Worm (Caenorhabditis elegans) whole organism, L4 larva: Measurements from ENCODE around the gene atgp-2.
A peak's percentile ranks its signal among the peaks of the same experiment; 100 is the strongest.

Source experiments
- F37D6.2 ChIP-seq: sonication (generic microtip); optimal IDR thresholded peaks from 2 replicates; lab custom pipeline; 2016; ENCODE audit warnings: mild to moderate bottlenecking, missing genetic modification characterization, missing compliant biosample characterization
- F44E2.7 ChIP-seq: fragments of 200-800 bp; sonication (Bioruptor generic); IDR thresholded peaks from 2 replicates; pipeline ENCODE4 v2.1.2; 2022; ENCODE audit warnings: missing genetic modification characterization, missing compliant biosample characterization
- aha-1 ChIP-seq: fragments of 150-350 bp; peaks from one replicate; lab custom pipeline; 2014; ENCODE audit warnings: missing biosample characterization, missing genetic modification characterization
- arid-1 ChIP-seq: fragments of 200-800 bp; sonication (Bioruptor generic); conservative IDR thresholded peaks from 2 replicates; pipeline ENCODE4 v1.3.6; 2022; ENCODE audit warnings: missing genetic modification reagents, missing genetic modification characterization, missing compliant biosample characterization
- ceh-20 ChIP-seq: fragments of 200-800 bp; sonication (Bioruptor generic); IDR thresholded peaks from 2 replicates; pipeline ENCODE4 v1.3.6; 2022; ENCODE audit warnings: missing genetic modification reagents, missing genetic modification characterization, missing compliant biosample characterization
- ceh-28 ChIP-seq: fragments of 150-350 bp; optimal IDR thresholded peaks from 2 replicates; lab custom pipeline; 2014; ENCODE audit warnings: missing biosample characterization, missing genetic modification reagents, missing genetic modification characterization
- ceh-82 ChIP-seq: sonication (generic microtip); optimal IDR thresholded peaks from 2 replicates; lab custom pipeline; 2017; ENCODE audit warnings: missing biosample characterization, missing genetic modification characterization
- ces-1 ChIP-seq: fragments of 150-350 bp; sonication (generic microtip); optimal IDR thresholded peaks from 4 replicates; lab custom pipeline; 2014; ENCODE audit warnings: missing biosample characterization, missing genetic modification reagents, missing genetic modification characterization
- daf-12 ChIP-seq: fragments of 150-350 bp; optimal IDR thresholded peaks from 2 replicates; lab custom pipeline; 2014; ENCODE audit warnings: missing biosample characterization, missing genetic modification reagents, missing genetic modification characterization
- daf-16 ChIP-seq, 3 experiments: sonication (generic microtip); optimal IDR thresholded peaks; 2 replicates each; lab custom pipeline; 2016 to 2017; ENCODE audit warnings: missing genetic modification characterization in 3 of 3, missing genetic modification reagents in 3 of 3, mild to moderate bottlenecking in 2 of 3, missing compliant biosample characterization in 2 of 3, missing biosample characterization in 1 of 3, moderate library complexity in 1 of 3
- dmd-8 ChIP-seq: fragments of 200-800 bp; sonication (Bioruptor generic); IDR thresholded peaks from 2 replicates; pipeline ENCODE4 v1.3.6; 2022; ENCODE audit warnings: missing genetic modification characterization, missing compliant biosample characterization
- egl-43 ChIP-seq: fragments of 200-800 bp; sonication (Bioruptor generic); IDR thresholded peaks from 2 replicates; pipeline ENCODE4 v1.3.6; 2022; ENCODE audit warnings: missing genetic modification reagents, missing genetic modification characterization, missing compliant biosample characterization
- fos-1 ChIP-seq: fragments of 150-350 bp; optimal IDR thresholded peaks from 2 replicates; lab custom pipeline; 2014; ENCODE audit warnings: missing biosample characterization, missing genetic modification characterization
- hlh-11 ChIP-seq: fragments of 200-800 bp; sonication (Bioruptor generic); optimal IDR thresholded peaks from 2 replicates; lab custom pipeline; 2018; ENCODE audit warnings: mild to moderate bottlenecking, missing genetic modification characterization, missing compliant biosample characterization
- lim-7 ChIP-seq: fragments of 200-800 bp; sonication (Bioruptor generic); IDR thresholded peaks from 2 replicates; pipeline ENCODE4 v1.3.6; 2022; ENCODE audit warnings: missing genetic modification characterization, missing compliant biosample characterization
- lsy-2 ChIP-seq, 2 experiments: fragments of 150-350 bp in 1 of 2; sonication (generic microtip) in 1 of 2; optimal IDR thresholded peaks; 2 replicates each; lab custom pipeline; 2014 to 2017; ENCODE audit warnings: missing biosample characterization in 2 of 2, missing genetic modification characterization in 2 of 2
- mdl-1 ChIP-seq, 2 experiments: fragments of 150-350 bp in 1 of 2; sonication (generic microtip) in 1 of 2; optimal IDR thresholded peaks; 2 replicates each; lab custom pipeline; 2014 to 2017; ENCODE audit warnings: missing biosample characterization in 2 of 2, missing genetic modification characterization in 2 of 2
- mep-1 ChIP-seq: fragments of 150-350 bp; sonication (generic microtip); optimal IDR thresholded peaks from 3 replicates; lab custom pipeline; 2014; ENCODE audit warnings: missing biosample characterization, missing genetic modification characterization
- mes-2 ChIP-seq: sonication (generic microtip); optimal IDR thresholded peaks from 2 replicates; lab custom pipeline; 2016; ENCODE audit warnings: missing genotype, mild to moderate bottlenecking, missing genetic modification characterization, missing compliant biosample characterization; ENCODE audit not compliant: poor library complexity, severe bottlenecking
- mxl-3 ChIP-seq: fragments of 200-800 bp; sonication (Bioruptor generic); optimal IDR thresholded peaks from 2 replicates; lab custom pipeline; 2018; ENCODE audit warnings: mild to moderate bottlenecking, missing genetic modification characterization, missing compliant biosample characterization
- nhr-11 ChIP-seq: fragments of 150-350 bp; optimal IDR thresholded peaks from 2 replicates; lab custom pipeline; 2014; ENCODE audit warnings: missing biosample characterization, missing genetic modification characterization
- nhr-28 ChIP-seq: fragments of 150-350 bp; optimal IDR thresholded peaks from 2 replicates; lab custom pipeline; 2014; ENCODE audit warnings: missing biosample characterization, missing genetic modification characterization
- nhr-42 ChIP-seq: fragments of 200-800 bp; sonication (Bioruptor generic); IDR thresholded peaks from 2 replicates; pipeline ENCODE4 v1.3.6; 2022; ENCODE audit warnings: missing genetic modification characterization, missing compliant biosample characterization
- nhr-76 ChIP-seq: fragments of 150-350 bp; optimal IDR thresholded peaks from 2 replicates; lab custom pipeline; 2014; ENCODE audit warnings: missing biosample characterization, missing genetic modification characterization
- nhr-77 ChIP-seq: fragments of 150-350 bp; optimal IDR thresholded peaks from 2 replicates; lab custom pipeline; 2014; ENCODE audit warnings: missing biosample characterization, missing genetic modification characterization
- set-16 ChIP-seq: fragments of 200-800 bp; sonication (Bioruptor generic); IDR thresholded peaks from 2 replicates; pipeline ENCODE4 v1.3.6; 2022; ENCODE audit warnings: missing genetic modification reagents, missing genetic modification characterization, missing compliant biosample characterization
- skn-1 ChIP-seq: fragments of 150-350 bp; optimal IDR thresholded peaks from 2 replicates; lab custom pipeline; 2014; ENCODE audit warnings: missing biosample characterization, missing genetic modification characterization
- spr-1 ChIP-seq: sonication (generic microtip); optimal IDR thresholded peaks from 2 replicates; lab custom pipeline; 2016; ENCODE audit warnings: mild to moderate bottlenecking, missing genetic modification characterization, missing compliant biosample characterization
- spr-3 ChIP-seq: fragments of 200-800 bp; sonication (Bioruptor generic); optimal IDR thresholded peaks from 2 replicates; lab custom pipeline; 2018; ENCODE audit warnings: mild to moderate bottlenecking, missing genetic modification characterization, missing compliant biosample characterization
- tra-1 ChIP-seq: fragments of 200-800 bp; sonication (Bioruptor generic); IDR thresholded peaks from 2 replicates; pipeline ENCODE4 v1.3.6; 2022; ENCODE audit warnings: missing genetic modification reagents, missing genetic modification characterization, missing compliant biosample characterization
- unc-62 ChIP-seq, 3 experiments: fragments of 150-350 bp in 1 of 3; sonication (generic microtip); optimal IDR thresholded peaks in 2 of 3; peaks in 1 of 3; 1 replicate in 1 of 3; 2 replicates in 2 of 3; lab custom pipeline; 2014 to 2017; ENCODE audit warnings: missing biosample characterization in 3 of 3, missing genetic modification characterization in 3 of 3, missing genetic modification reagents in 3 of 3, missing genotype in 1 of 3
- zag-1 ChIP-seq: fragments of 150-350 bp; optimal IDR thresholded peaks from 2 replicates; lab custom pipeline; 2014; ENCODE audit warnings: missing biosample characterization, missing genetic modification characterization
- ztf-11 ChIP-seq: fragments of 150-350 bp; optimal IDR thresholded peaks from 2 replicates; lab custom pipeline; 2014; ENCODE audit warnings: missing biosample characterization, missing genetic modification characterization

Gene atgp-2

DNA sequence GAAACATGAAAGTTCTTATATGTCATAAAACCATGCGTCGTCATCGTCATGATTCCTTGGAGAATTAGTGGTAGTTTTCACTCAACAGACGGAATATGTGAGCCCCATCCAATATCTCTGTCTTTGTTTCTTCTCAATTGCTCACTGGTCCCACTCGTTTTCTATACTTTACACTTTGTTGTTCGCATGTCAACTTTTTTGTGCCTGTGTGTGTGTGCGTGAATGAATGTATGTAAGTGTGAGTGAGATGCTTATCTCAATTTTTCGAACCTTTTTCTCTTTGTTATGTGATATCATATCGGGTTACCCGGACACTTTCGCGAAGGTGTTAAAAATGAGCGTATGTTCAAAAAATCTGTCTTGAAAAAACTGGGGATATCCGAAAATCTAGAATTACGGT is 28.2 kb upstream of the atgp-2 start:
- TF ChIP-seq nhr-11 = no peak
- peak in 1 of 2 experiments; percentile 87 for TF ChIP-seq unc-62 (GFP tag; optimal IDR thresholded peaks at IDR 0.05 in 1 of 2; lab: Kevin White, UChicago)
- TF ChIP-seq unc-62 (tag; optimal IDR thresholded peaks at IDR 0.05; lab: Kevin White, UChicago) = no peak
- TF ChIP-seq, all 104 proteins: peak for 1

DNA sequence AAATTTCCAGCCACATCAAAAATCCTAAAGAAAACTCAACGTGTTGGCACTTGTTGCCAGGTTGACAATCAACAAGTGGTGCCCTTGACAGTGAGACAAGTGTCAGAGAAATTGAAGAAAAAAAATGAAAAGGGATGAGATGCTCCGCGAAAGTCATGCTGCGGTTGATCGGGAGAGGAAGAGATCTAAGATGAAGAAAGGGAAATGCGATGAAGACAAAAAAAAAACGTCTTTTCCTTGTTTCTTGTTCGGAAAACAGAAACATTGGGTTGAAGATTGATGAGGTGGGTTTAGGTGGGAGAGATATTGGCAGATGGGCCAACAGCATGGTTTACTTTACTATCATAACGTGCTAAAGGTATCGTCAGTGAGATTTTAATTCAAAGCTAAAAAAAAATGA is 26.3 kb upstream of the atgp-2 start:
- TF ChIP-seq tra-1 (GFP tag; lab: Robert Waterston, UW) = no peak
- peak in 1 of 2 experiments; percentile 40 for TF ChIP-seq mdl-1 (tag; optimal IDR thresholded peaks at IDR 0.05; lab: Kevin White, UChicago)
- peak in 1 of 2 experiments; percentile 41 for TF ChIP-seq daf-16 (GFP tag; optimal IDR thresholded peaks at IDR 0.05; lab: Kevin White, UChicago)
- TF ChIP-seq daf-16 (tag; optimal IDR thresholded peaks at IDR 0.05; lab: Kevin White, UChicago) = no peak
- peak; percentile 28 for TF ChIP-seq aha-1
- TF ChIP-seq nhr-28 (tag; lab: Kevin White, UChicago) = peak; percentile 14
- no peak for TF ChIP-seq mes-2 (tag; lab: Kevin White, UChicago)
- peak; percentile 39 for TF ChIP-seq hlh-11 (tag; lab: Kevin White, UChicago)

DNA sequence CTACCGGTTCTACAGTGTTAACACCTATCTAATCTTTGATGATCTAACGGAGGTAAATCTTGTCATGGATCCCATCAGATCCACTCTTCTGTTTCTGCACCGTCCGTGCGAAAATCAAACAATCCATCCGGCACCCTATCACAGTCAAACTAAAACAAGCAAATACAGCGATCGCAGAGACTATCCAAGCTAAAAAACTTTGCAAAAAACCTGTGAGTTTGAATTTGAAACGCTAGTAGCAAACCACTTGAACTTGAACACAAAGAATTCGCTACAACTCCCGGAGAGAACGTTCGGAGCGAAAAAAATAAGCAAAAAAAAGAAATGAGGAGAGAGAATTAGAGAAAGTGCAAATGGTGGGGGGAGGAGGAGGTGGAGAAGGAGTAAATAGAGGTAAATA is 24.7 kb upstream of the atgp-2 start:
- TF ChIP-seq nhr-28 (tag; lab: Kevin White, UChicago) = peak; percentile 1
- TF ChIP-seq ztf-11 (tag; lab: Kevin White, UChicago) = no peak
- peak; percentile 95 for TF ChIP-seq aha-1
- no peak for TF ChIP-seq daf-12 (tag; lab: Kevin White, UChicago)
- TF ChIP-seq, all 104 proteins: peak for 2

DNA sequence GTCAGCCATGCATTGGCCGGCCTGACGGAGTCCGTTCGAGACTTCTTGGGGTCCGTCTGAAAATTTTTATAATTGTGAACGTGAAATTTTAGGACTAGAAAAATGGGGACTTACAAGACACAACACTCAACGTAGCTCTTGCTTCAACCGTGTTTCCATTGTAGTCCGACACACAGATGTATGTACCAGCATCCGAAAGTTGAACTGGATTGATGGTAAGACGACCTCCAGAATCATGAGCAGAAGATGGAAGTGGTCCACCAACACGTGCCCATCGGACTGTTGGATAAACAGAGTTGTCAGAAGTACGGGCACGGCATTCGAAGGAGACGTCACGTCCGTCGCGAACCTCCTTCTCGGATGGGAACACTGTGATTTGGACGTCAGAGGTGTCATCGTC is 22.4 kb upstream of the atgp-2 start:
- TF ChIP-seq unc-62 (GFP tag; optimal IDR thresholded peaks at IDR 0.05 in 1 of 2; lab: Kevin White, UChicago) (peak in 1 of 2 experiments; percentile 90), unc-62 (tag; optimal IDR thresholded peaks at IDR 0.05; lab: Kevin White, UChicago) (no peak), nhr-76 (no peak)

DNA sequence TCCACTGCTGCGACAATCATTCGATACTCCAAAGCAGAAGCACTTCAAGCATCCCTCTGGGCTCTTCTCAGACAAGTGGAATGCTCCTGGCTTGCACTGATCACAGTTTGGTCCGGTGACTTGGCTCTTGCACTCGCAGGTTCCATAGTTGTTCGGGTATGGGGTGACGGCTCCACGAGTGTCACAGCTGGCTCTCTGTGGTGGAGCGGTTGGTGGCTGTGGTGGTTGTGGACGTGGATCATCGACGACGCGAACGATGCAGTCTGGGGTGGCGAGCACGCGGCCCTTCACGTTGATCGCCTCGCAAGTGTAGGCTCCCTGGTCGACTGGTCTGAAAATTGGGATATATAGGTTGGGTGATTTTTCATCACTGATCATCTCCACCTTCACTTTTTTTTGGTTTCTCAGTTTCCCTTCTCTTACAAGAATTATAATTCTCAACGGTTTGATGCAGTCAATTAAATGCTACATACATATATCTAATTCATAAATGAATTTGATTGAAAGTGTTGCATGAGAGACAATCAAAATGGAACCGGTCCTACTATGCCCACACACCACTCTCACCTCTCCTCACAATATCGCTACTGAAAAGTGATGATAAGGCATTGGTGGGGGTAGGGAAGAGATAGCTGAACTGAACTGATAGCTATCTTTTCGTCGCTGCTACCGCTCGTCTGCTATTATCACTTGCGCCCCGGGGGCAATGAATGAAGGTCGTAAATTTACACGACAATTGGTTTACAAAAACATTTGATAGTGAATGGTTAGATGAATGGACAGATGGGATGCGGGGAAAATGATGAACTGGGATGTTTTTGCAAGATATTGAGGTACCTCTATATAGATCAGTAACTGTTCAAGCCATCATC is 21.0 kb upstream of the atgp-2 start:
- no peak for TF ChIP-seq ceh-82 (tag; lab: Kevin White, UChicago)
- TF ChIP-seq ceh-20 (GFP tag; lab: Robert Waterston, UW) = no peak
- TF ChIP-seq mes-2 (tag; lab: Kevin White, UChicago) = peak; percentile 33
- TF ChIP-seq egl-43 (GFP tag; lab: Robert Waterston, UW) = 0 out of 2 replicates have a peak, but pooled peaks have one; percentile 57
- no peak for TF ChIP-seq fos-1 (tag; lab: Kevin White, UChicago)
- peak; percentile 77 for TF ChIP-seq aha-1
- TF ChIP-seq lim-7 (GFP tag; lab: Robert Waterston, UW) = peak; percentile 33; the same call in 1 of the 2 replicates
- TF ChIP-seq mep-1 (tag; lab: Kevin White, UChicago) = no peak
- peak; percentile 32 for TF ChIP-seq nhr-28 (tag; lab: Kevin White, UChicago)
- TF ChIP-seq lsy-2 (tag; optimal IDR thresholded peaks at IDR 0.05; lab: Kevin White, UChicago) = no peak
- 0 out of 2 replicates have a peak, but pooled peaks have one; percentile 44 for TF ChIP-seq nhr-42 (GFP tag; lab: Robert Waterston, UW)
- TF ChIP-seq set-16 (GFP tag; lab: Robert Waterston, UW) = peak; percentile 72
- TF ChIP-seq skn-1 (tag; lab: Kevin White, UChicago) = no peak
- no peak for TF ChIP-seq F44E2.7
- TF ChIP-seq arid-1 = 0 out of 2 replicates have a peak, but pooled peaks have one; percentile 17
- no peak for TF ChIP-seq ceh-28 (tag; lab: Kevin White, UChicago)
- TF ChIP-seq ztf-11 (tag; lab: Kevin White, UChicago) = no peak
- no peak for TF ChIP-seq spr-1
- TF ChIP-seq mxl-3 (GFP tag; lab: Kevin White, UChicago) = peak; percentile 71
- TF ChIP-seq zag-1 (tag; lab: Kevin White, UChicago) = no peak
- TF ChIP-seq dmd-8 (GFP tag; lab: Robert Waterston, UW) = no peak
- no peak for TF ChIP-seq F37D6.2
- no peak for TF ChIP-seq nhr-77 (tag; lab: Kevin White, UChicago)
- TF ChIP-seq spr-3 = no peak
- TF ChIP-seq ces-1 (GFP tag; lab: Kevin White, UChicago) = no peak
